Fruit fly (Drosophila melanogaster): ENCODE results near the gene emei.

The emei gene

dm6 chr3L:11097982-11098663 is 11.4 kb upstream of the emei start, which contains the start of the genes Irbp18 and APP-BP1 (continued):
- TF ChIP-seq CG6854 (GFP tag; optimal IDR thresholded peaks at IDR 0.05) (peak; percentile 83), achi (GFP tag; optimal IDR thresholded peaks at IDR 0.05) (peak; percentile 95), dac (GFP tag; optimal IDR thresholded peaks at IDR 0.05) (peak; percentile 90), Lpt (GFP tag; optimal IDR thresholded peaks at IDR 0.05) (peak; percentile 92), vri (GFP tag; optimal IDR thresholded peaks at IDR 0.05) (peak; percentile 95), CG34406 (GFP tag; optimal IDR thresholded peaks at IDR 0.05) (peak; percentile 95), fd85E (GFP tag; optimal IDR thresholded peaks at IDR 0.05) (peak; percentile 74), svp (GFP tag) (peak; percentile 98), CG11294 (GFP tag; IDR thresholded peaks at IDR 0.05) (peak; percentile 77), Sox102F (GFP tag; optimal IDR thresholded peaks at IDR 0.05) (peak; percentile 97), esn (GFP tag; optimal IDR thresholded peaks at IDR 0.05) (peak; percentile 98), topi (GFP tag; optimal IDR thresholded peaks at IDR 0.05) (peak; percentile 97), CG10669 (GFP tag; optimal IDR thresholded peaks at IDR 0.05) (peak; percentile 94), ss (GFP tag; optimal IDR thresholded peaks at IDR 0.05) (peak in 1 of 2 experiments; percentile 90), CG6163 (GFP tag; IDR thresholded peaks at IDR 0.05) (peak; percentile 89), Hr39 (GFP tag; optimal IDR thresholded peaks at IDR 0.05) (peak; percentile 96), CG31627 (GFP tag; optimal IDR thresholded peaks at IDR 0.05) (peak; percentile 97), CG1621 (tag; optimal IDR thresholded peaks at IDR 0.05) (peak; percentile 88), CG8632 (GFP tag; optimal IDR thresholded peaks at IDR 0.05) (peak; percentile 92), Gug (GFP tag; IDR thresholded peaks at IDR 0.05) (peak; percentile 85), CG16779 (tag; optimal IDR thresholded peaks at IDR 0.05) (peak; percentile 88), CG8319 (GFP tag; optimal IDR thresholded peaks at IDR 0.05) (peak; percentile 94), CG3919 (GFP tag; optimal IDR thresholded peaks at IDR 0.05) (peak; percentile 95), fd59A (GFP tag; optimal IDR thresholded peaks at IDR 0.05) (peak; percentile 92)

- TF ChIP-seq Gug (GFP tag; IDR thresholded peaks at IDR 0.05) (no peak), Hr38 (GFP tag; optimal IDR thresholded peaks at IDR 0.05) (no peak), CG6854 (GFP tag; optimal IDR thresholded peaks at IDR 0.05) (no peak), ss (GFP tag; optimal IDR thresholded peaks at IDR 0.05) (no peak), CG3032 (tag; optimal IDR thresholded peaks at IDR 0.05) (no peak), acj6 (GFP tag; optimal IDR thresholded peaks at IDR 0.05) (no peak)
These were observed 7.9 kb upstream of the emei start, which contains the start of gene Elo68beta for dm6 chr3L:11101598-11101997. Gene Elo68beta, minus strand, starts transcription at chr3L:11101698.

- no peak for TF ChIP-seq CG9139 (GFP tag; optimal IDR thresholded peaks at IDR 0.05)
- no peak for TF ChIP-seq CG10669 (GFP tag; optimal IDR thresholded peaks at IDR 0.05)
- TF ChIP-seq Sox102F (GFP tag; optimal IDR thresholded peaks at IDR 0.05), result no peak
- no peak for TF ChIP-seq ss (GFP tag; optimal IDR thresholded peaks at IDR 0.05)
- TF ChIP-seq CG16779 (tag; optimal IDR thresholded peaks at IDR 0.05), result no peak
- TF ChIP-seq CG4318 (GFP tag; optimal IDR thresholded peaks at IDR 0.05), result no peak
- no peak for TF ChIP-seq dsx (GFP tag; optimal IDR thresholded peaks at IDR 0.05; ENCODE audit: poor library complexity, severe bottlenecking)
- TF ChIP-seq CG3919 (GFP tag; optimal IDR thresholded peaks at IDR 0.05), result no peak
- no peak for TF ChIP-seq lz (GFP tag; optimal IDR thresholded peaks at IDR 0.05)
- TF ChIP-seq OdsH (GFP tag; optimal IDR thresholded peaks at IDR 0.05), result no peak
- TF ChIP-seq CG6854 (GFP tag; optimal IDR thresholded peaks at IDR 0.05), result no peak
These were observed 6.6 kb upstream of the emei start, which contains the start of gene Elo68alpha for dm6 chr3L:11102930-11103329. Gene Elo68alpha, minus strand, starts transcription at chr3L:11103030.

dm6 chr3L:11103773-11104172 is 5.7 kb upstream of the emei start, which contains the start of gene CG32071:
Gene CG32071, minus strand, starts transcription at chr3L:11103873.
- TF ChIP-seq Smox (GFP tag; optimal IDR thresholded peaks at IDR 0.05) (no peak), fd59A (GFP tag; optimal IDR thresholded peaks at IDR 0.05) (no peak), CG15336 (GFP tag; IDR thresholded peaks at IDR 0.05) (no peak), salr (GFP tag; optimal IDR thresholded peaks at IDR 0.05) (no peak), CG16779 (tag; optimal IDR thresholded peaks at IDR 0.05) (no peak), CG11762 (GFP tag; optimal IDR thresholded peaks at IDR 0.05; ENCODE audit: insufficient read depth) (no peak), fd85E (GFP tag; optimal IDR thresholded peaks at IDR 0.05) (no peak), achi (GFP tag; optimal IDR thresholded peaks at IDR 0.05) (no peak), Hr4 (GFP tag; optimal IDR thresholded peaks at IDR 0.05) (no peak), Lpt (GFP tag; optimal IDR thresholded peaks at IDR 0.05) (no peak), Ets21C (GFP tag; optimal IDR thresholded peaks at IDR 0.05) (no peak), CG1621 (tag; optimal IDR thresholded peaks at IDR 0.05) (no peak)

Measured in whole organism, prepupa.